Fruit fly (Drosophila melanogaster): ENCODE results near the gene SWIP.

SWIP gene

dm6 chrX:16286083-16286666, 27.3 kb upstream of the SWIP start, which contains the start of gene UQCR-14 (continued):
- no peak for TF ChIP-seq oc (tag; optimal IDR thresholded peaks at IDR 0.05)
- no peak for TF ChIP-seq CG13624 (GFP tag; optimal IDR thresholded peaks at IDR 0.05)
- TF ChIP-seq dm (GFP tag; optimal IDR thresholded peaks at IDR 0.05), result no peak
- no peak for TF ChIP-seq CG6654 (GFP tag; optimal IDR thresholded peaks at IDR 0.05)
- TF ChIP-seq hb (GFP tag; IDR thresholded peaks at IDR 0.05; ENCODE audit: partially characterized antibody), result peak; percentile 97
- no peak for TF ChIP-seq seq (GFP tag; IDR thresholded peaks at IDR 0.05)
- no peak for TF ChIP-seq CG10462 (GFP tag; optimal IDR thresholded peaks at IDR 0.05)
- peak; percentile 38 for TF ChIP-seq CG4854 (GFP tag; optimal IDR thresholded peaks at IDR 0.05)
- no peak for TF ChIP-seq nerfin-1 (tag; optimal IDR thresholded peaks at IDR 0.05)
- peak; percentile 17 for TF ChIP-seq caup (GFP tag; optimal IDR thresholded peaks at IDR 0.05; ENCODE audit: severe bottlenecking)
- 0 out of 3 replicates have a peak, but pooled peaks have one; percentile 44 for TF ChIP-seq CG34422 (GFP tag; IDR thresholded peaks at IDR 0.05)
- TF ChIP-seq ham (GFP tag; IDR thresholded peaks at IDR 0.05), result no peak
- peak; percentile 8 for TF ChIP-seq pho (GFP tag; optimal IDR thresholded peaks at IDR 0.05)
- no peak for TF ChIP-seq gcm (GFP tag; optimal IDR thresholded peaks at IDR 0.05)
- TF ChIP-seq CG17328 (GFP tag; IDR thresholded peaks at IDR 0.05), result no peak
- TF ChIP-seq vvl (GFP tag; IDR thresholded peaks at IDR 0.05), result peak; percentile 39
- peak; percentile 90 for TF ChIP-seq stwl (tag; optimal IDR thresholded peaks at IDR 0.05)
- peak; percentile 44; the same call in 1 of the 2 replicates for TF ChIP-seq rib (GFP tag; IDR thresholded peaks at IDR 0.05)
- TF ChIP-seq CG5245 (GFP tag; optimal IDR thresholded peaks at IDR 0.05), result no peak
- TF ChIP-seq CG7839 (tag; optimal IDR thresholded peaks at IDR 0.05), result no peak
- peak; percentile 86 for TF ChIP-seq Ets97D (GFP tag; optimal IDR thresholded peaks at IDR 0.05)
- no peak for TF ChIP-seq CG6683 (GFP tag; optimal IDR thresholded peaks at IDR 0.05)
- no peak for TF ChIP-seq CG33557 (GFP tag; optimal IDR thresholded peaks at IDR 0.05)
- no peak for TF ChIP-seq CG14050 (GFP tag; IDR thresholded peaks at IDR 0.05)
- TF ChIP-seq Meics (GFP tag; optimal IDR thresholded peaks at IDR 0.05), result peak; percentile 37
- no peak for TF ChIP-seq PHDP (tag; optimal IDR thresholded peaks at IDR 0.05)
- TF ChIP-seq tll (GFP tag; optimal IDR thresholded peaks at IDR 0.05), result no peak
- no peak for TF ChIP-seq Nf-YA (GFP tag; IDR thresholded peaks at IDR 0.05)
- TF ChIP-seq Spps (tag; optimal IDR thresholded peaks at IDR 0.05), result no peak
- TF ChIP-seq NfI (GFP tag; optimal IDR thresholded peaks at IDR 0.05), result peak; percentile 4
- no peak for TF ChIP-seq HLH3B (GFP tag; IDR thresholded peaks at IDR 0.05)
- no peak for TF ChIP-seq Dip3 (GFP tag; optimal IDR thresholded peaks at IDR 0.05)
- no peak for TF ChIP-seq Jarid2 (GFP tag; optimal IDR thresholded peaks at IDR 0.05)
- no peak for TF ChIP-seq CG14014 (GFP tag; IDR thresholded peaks at IDR 0.05)
- TF ChIP-seq Fer2 (tag; optimal IDR thresholded peaks at IDR 0.05), result no peak
- TF ChIP-seq Myb (GFP tag; optimal IDR thresholded peaks at IDR 0.05), result peak; percentile 88
- peak; percentile 36 for TF ChIP-seq mirr (GFP tag; optimal IDR thresholded peaks at IDR 0.05)
- TF ChIP-seq CG1602 (GFP tag; optimal IDR thresholded peaks at IDR 0.05), result no peak
- no peak for TF ChIP-seq fd3F (GFP tag; optimal IDR thresholded peaks at IDR 0.05)
- TF ChIP-seq ci (GFP tag; IDR thresholded peaks at IDR 0.05), result no peak; the same call in 2 of the 3 replicates
- TF ChIP-seq maf-S (GFP tag; optimal IDR thresholded peaks at IDR 0.05), result no peak
- no peak for TF ChIP-seq peb (GFP tag; IDR thresholded peaks at IDR 0.05)
- no peak for TF ChIP-seq wek (GFP tag; optimal IDR thresholded peaks at IDR 0.05)
- no peak for TF ChIP-seq Optix (GFP tag; IDR thresholded peaks at IDR 0.05)
- TF ChIP-seq CG3065 (GFP tag; optimal IDR thresholded peaks at IDR 0.05), result no peak
- no peak for TF ChIP-seq salm (tag; optimal IDR thresholded peaks at IDR 0.05)
- TF ChIP-seq CG1233 (GFP tag; optimal IDR thresholded peaks at IDR 0.05), result no peak
- TF ChIP-seq CG32772 (GFP tag; IDR thresholded peaks at IDR 0.05), result no peak
- no peak for TF ChIP-seq stc (GFP tag; IDR thresholded peaks at IDR 0.05)
- peak; percentile 98 for TF ChIP-seq CG42726 (GFP tag; IDR thresholded peaks at IDR 0.05; ENCODE audit: partially characterized antibody)
